Fruit fly (Drosophila melanogaster): ENCODE measurements around the gene Glyp.

Gene Glyp

DNA sequence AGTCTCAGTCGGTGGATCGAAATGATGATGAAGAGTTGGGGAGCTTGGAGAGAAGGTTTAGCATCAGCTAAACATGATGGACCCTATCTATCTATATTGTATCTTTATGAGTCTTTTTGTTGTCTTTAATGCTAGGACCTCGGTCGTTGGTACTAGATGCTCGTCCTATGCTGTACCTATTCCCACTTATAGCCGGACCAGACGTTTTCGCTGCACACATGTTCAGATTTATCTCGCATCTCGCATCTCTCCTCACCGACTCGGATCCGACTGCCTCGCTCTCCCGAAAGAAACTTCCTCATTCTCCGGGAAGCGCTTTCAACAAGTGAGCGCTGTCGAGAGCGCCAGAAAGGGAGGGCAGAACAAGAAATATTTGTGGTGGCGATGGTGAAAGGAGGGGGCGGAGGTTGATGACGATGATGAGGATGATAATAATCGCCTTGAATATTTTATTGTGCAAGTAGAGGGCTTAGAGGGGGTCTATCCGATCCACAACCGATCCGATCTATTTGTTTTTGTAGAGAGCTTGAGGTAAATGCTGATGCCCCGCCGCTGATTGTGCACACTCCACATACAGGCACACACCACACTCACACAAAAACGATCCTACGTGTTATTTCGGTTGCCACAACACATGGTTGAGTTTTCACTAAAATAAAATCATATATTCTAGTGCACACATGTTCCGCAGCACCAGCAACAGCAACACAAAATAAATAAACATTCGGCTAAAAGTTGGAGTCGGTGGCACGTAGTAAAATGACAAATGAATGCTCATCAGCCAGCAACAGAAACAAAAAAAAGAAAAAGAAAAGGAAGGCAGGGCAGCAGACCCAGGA lies 32.3 kb downstream of the Glyp start (continued):
- TF ChIP-seq ato (GFP tag; IDR thresholded peaks at IDR 0.05; ENCODE audit: partially characterized antibody): no peak
- TF ChIP-seq Sry-δ (GFP tag; optimal IDR thresholded peaks at IDR 0.05): no peak
- TF ChIP-seq sr (GFP tag; IDR thresholded peaks at IDR 0.05): peak; percentile 33; the same call in 1 of the 3 replicates
- TF ChIP-seq fd102C (GFP tag; optimal IDR thresholded peaks at IDR 0.05): no peak
- TF ChIP-seq sima (GFP tag; optimal IDR thresholded peaks at IDR 0.05): no peak
- TF ChIP-seq CG10209 (GFP tag; optimal IDR thresholded peaks at IDR 0.05): no peak
- no peak for TF ChIP-seq CG6254 (GFP tag; optimal IDR thresholded peaks at IDR 0.05)
- TF ChIP-seq p53 (GFP tag; optimal IDR thresholded peaks at IDR 0.05): no peak
- no peak for TF ChIP-seq tup (GFP tag; optimal IDR thresholded peaks at IDR 0.05)
- TF ChIP-seq Max (GFP tag; optimal IDR thresholded peaks at IDR 0.05): no peak
- TF ChIP-seq row (GFP tag; IDR thresholded peaks at IDR 0.05): no peak
- TF ChIP-seq dm (GFP tag; optimal IDR thresholded peaks at IDR 0.05): no peak
- no peak for TF ChIP-seq CG10565 (GFP tag; optimal IDR thresholded peaks at IDR 0.05)
- TF ChIP-seq CG4424 (GFP tag; optimal IDR thresholded peaks at IDR 0.05): no peak
- TF ChIP-seq Bteb2 (GFP tag; optimal IDR thresholded peaks at IDR 0.05): no peak
- no peak for TF ChIP-seq CG1529 (GFP tag; optimal IDR thresholded peaks at IDR 0.05)
- peak; percentile 46 for TF ChIP-seq nom (GFP tag; optimal IDR thresholded peaks at IDR 0.05)
- TF ChIP-seq tap (tag; optimal IDR thresholded peaks at IDR 0.05): no peak
- TF ChIP-seq CG13123 (GFP tag; optimal IDR thresholded peaks at IDR 0.05): no peak
- TF ChIP-seq Gsc (GFP tag; IDR thresholded peaks at IDR 0.05): no peak
- no peak for TF ChIP-seq CG5245 (GFP tag; optimal IDR thresholded peaks at IDR 0.05)
- TF ChIP-seq CG15696 (tag; optimal IDR thresholded peaks at IDR 0.05): no peak
- TF ChIP-seq hth (optimal IDR thresholded peaks at IDR 0.05): no peak
- no peak for TF ChIP-seq pho (GFP tag; optimal IDR thresholded peaks at IDR 0.05)
- no peak for TF ChIP-seq en (GFP tag; optimal IDR thresholded peaks at IDR 0.05)
- TF ChIP-seq ewg (GFP tag; optimal IDR thresholded peaks at IDR 0.05): no peak
- TF ChIP-seq CG11247 (GFP tag; IDR thresholded peaks at IDR 0.05): no peak
- TF ChIP-seq CG2199 (GFP tag; IDR thresholded peaks at IDR 0.05): no peak
- TF ChIP-seq CG30020 (tag; optimal IDR thresholded peaks at IDR 0.05): no peak
- TF ChIP-seq Ptx1 (GFP tag; IDR thresholded peaks at IDR 0.05): 0 out of 2 replicates have a peak, but pooled peaks have one; percentile 28
- peak; percentile 19 for TF ChIP-seq Ssrp (tag; optimal IDR thresholded peaks at IDR 0.05)
- no peak for TF ChIP-seq CG1792 (GFP tag; optimal IDR thresholded peaks at IDR 0.05)
- TF ChIP-seq CG10654 (GFP tag; optimal IDR thresholded peaks at IDR 0.05): no peak
- peak; percentile 6 for TF ChIP-seq dmrt99B (tag; optimal IDR thresholded peaks at IDR 0.05)
- TF ChIP-seq Myb (GFP tag; optimal IDR thresholded peaks at IDR 0.05): no peak
- TF ChIP-seq oc (tag; optimal IDR thresholded peaks at IDR 0.05): no peak
- no peak for TF ChIP-seq Jarid2 (GFP tag; optimal IDR thresholded peaks at IDR 0.05)
- no peak for TF ChIP-seq sob (GFP tag; IDR thresholded peaks at IDR 0.05)
- TF ChIP-seq CG6175 (GFP tag; IDR thresholded peaks at IDR 0.05): no peak
- TF ChIP-seq CG30403 (GFP tag; optimal IDR thresholded peaks at IDR 0.05): no peak
- no peak for TF ChIP-seq CG31224 (GFP tag; IDR thresholded peaks at IDR 0.05)
- TF ChIP-seq tna (GFP tag; IDR thresholded peaks at IDR 0.05; ENCODE audit: partially characterized antibody): no peak
- no peak for TF ChIP-seq Abd-B (GFP tag; optimal IDR thresholded peaks at IDR 0.05)
- TF ChIP-seq BEAF-32 (GFP tag; optimal IDR thresholded peaks at IDR 0.05): no peak
- no peak for TF ChIP-seq dpn (GFP tag; optimal IDR thresholded peaks at IDR 0.05)
- no peak for TF ChIP-seq CG31441 (GFP tag; IDR thresholded peaks at IDR 0.05)
- TF ChIP-seq bab2 (GFP tag; optimal IDR thresholded peaks at IDR 0.05): no peak
- no peak for TF ChIP-seq dysf (GFP tag; IDR thresholded peaks at IDR 0.05)
- no peak for TF ChIP-seq stc (GFP tag; IDR thresholded peaks at IDR 0.05)
- TF ChIP-seq CG14014 (GFP tag; IDR thresholded peaks at IDR 0.05): no peak
- no peak for TF ChIP-seq CG2889 (GFP tag; IDR thresholded peaks at IDR 0.05)
